Worm (Caenorhabditis elegans): ENCODE measurements around the gene plpp-1.2.

- TF ChIP-seq dao-5 (tag; optimal IDR thresholded peaks at IDR 0.05) (no peak), him-1 (tag; optimal IDR thresholded peaks at IDR 0.05) (no peak)
Observed at ce11 chrII:6501420-6501819, 16.1 kb downstream of the plpp-1.2 start, which contains the start of gene R05G9.3.

Measured in whole organism, L4/young adult.